Worm (Caenorhabditis elegans): ENCODE data around the gene elo-9.

elo-9 gene

DNA sequence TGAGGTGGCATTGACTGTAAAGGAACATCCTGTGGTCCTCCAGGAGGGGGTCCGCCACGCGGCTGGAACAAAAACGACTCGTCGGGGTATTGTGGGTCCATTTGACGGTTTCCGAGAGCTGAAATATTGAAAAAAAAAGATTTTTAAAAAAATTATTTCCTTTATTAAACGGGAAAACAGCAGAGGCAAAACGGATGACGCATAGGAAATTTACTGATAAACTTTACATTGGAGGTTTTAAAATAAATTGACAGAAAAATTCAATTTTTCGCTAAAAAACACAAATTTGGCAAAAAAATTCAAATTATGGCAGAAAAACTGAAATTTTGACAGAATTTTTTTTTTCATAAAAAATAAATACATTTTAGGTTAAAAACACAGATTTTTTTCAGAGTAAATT lies 20.0 kb upstream of the elo-9 start, which contains the start of gene Y53F4B.5:
TSS of gene Y53F4B.5 (minus strand) at position 101 of the 400 bp plus-strand sequence.
- TF ChIP-seq unc-86 (tag; optimal IDR thresholded peaks at IDR 0.05) (no peak), nhr-85 (tag) (no peak), egl-27 (tag; optimal IDR thresholded peaks at IDR 0.05) (no peak), nhr-84 (tag; optimal IDR thresholded peaks at IDR 0.05) (no peak), C04F5.9 (tag; optimal IDR thresholded peaks at IDR 0.05) (no peak), mep-1 (tag; optimal IDR thresholded peaks at IDR 0.05) (no peak), pax-3 (tag; optimal IDR thresholded peaks at IDR 0.05) (no peak), blmp-1 (tag; optimal IDR thresholded peaks at IDR 0.05) (no peak), lin-39 (tag; optimal IDR thresholded peaks at IDR 0.05) (no peak), egl-13 (tag; optimal IDR thresholded peaks at IDR 0.05) (no peak), ztf-11 (tag; optimal IDR thresholded peaks at IDR 0.05) (no peak), ces-1 (GFP tag; optimal IDR thresholded peaks at IDR 0.05) (no peak), lin-13 (GFP tag; optimal IDR thresholded peaks at IDR 0.05) (no peak), fkh-4 (tag; optimal IDR thresholded peaks at IDR 0.05; ENCODE audit: borderline replicate concordance) (no peak), ceh-63 (GFP tag; optimal IDR thresholded peaks at IDR 0.05) (no peak), xbp-1 (tag; optimal IDR thresholded peaks at IDR 0.05) (no peak)

DNA sequence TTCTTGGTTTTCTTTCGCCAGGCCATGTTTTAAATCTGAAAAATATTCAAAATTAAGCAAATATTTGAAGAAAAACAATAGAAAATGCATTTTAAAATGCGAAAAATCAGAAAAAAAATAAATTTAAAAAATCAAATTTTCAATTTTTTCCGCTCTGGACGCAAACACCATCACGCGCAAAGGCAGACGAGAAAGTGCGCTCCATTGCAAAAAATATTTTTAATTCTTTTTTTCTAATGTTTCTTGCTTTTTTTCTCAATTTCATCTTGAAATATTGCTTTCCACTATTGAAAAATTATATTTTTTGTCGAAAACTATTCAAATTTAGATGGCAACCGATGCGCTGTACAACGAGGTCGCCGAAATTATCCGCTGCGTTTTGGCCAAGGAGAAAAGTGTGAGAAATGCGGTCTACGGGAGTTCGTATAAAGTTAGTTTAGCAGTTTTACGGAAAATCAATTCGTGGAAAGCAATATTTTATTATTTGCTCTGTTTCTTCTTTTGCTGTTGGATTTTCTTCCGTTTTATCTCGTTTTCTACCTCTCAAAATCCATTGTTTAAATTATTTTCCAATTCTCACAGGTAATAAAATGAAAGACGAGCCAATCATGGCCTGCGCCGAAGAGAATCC lies 5.5 kb upstream of the elo-9 start, which contains the start of the genes pole-4, nsun-5 and metl-2:
TSS of gene pole-4 (minus strand) at position 35 of the 631 bp plus-strand sequence.
TSS of gene nsun-5 (plus strand) at position 298 of the 631 bp plus-strand sequence.
TSS of gene metl-2 (plus strand) at position 581 of the 631 bp plus-strand sequence.
- TF ChIP-seq ztf-11 (tag; optimal IDR thresholded peaks at IDR 0.05) (no peak), unc-62 (GFP tag; optimal IDR thresholded peaks at IDR 0.05) (no peak), lin-15B (tag; optimal IDR thresholded peaks at IDR 0.05) (peak; percentile 70), mef-2 (tag; optimal IDR thresholded peaks at IDR 0.05) (no peak), isw-1 (GFP tag; IDR thresholded peaks at IDR 0.05) (peak; percentile 63), nhr-12 (tag; optimal IDR thresholded peaks at IDR 0.05) (no peak), nhr-90 (tag; optimal IDR thresholded peaks at IDR 0.05; ENCODE audit: poor library complexity) (no peak), snu-23 (GFP tag; optimal IDR thresholded peaks at IDR 0.05) (peak; percentile 71), nhr-20 (tag; optimal IDR thresholded peaks at IDR 0.05) (peak; percentile 63), C04F5.9 (tag; optimal IDR thresholded peaks at IDR 0.05) (no peak), swsn-7 (tag; optimal IDR thresholded peaks at IDR 0.05) (peak; percentile 52), sup-37 (GFP tag; optimal IDR thresholded peaks at IDR 0.05) (no peak), pqm-1 (tag; optimal IDR thresholded peaks at IDR 0.05) (no peak), egl-13 (tag; optimal IDR thresholded peaks at IDR 0.05) (no peak), xbp-1 (tag; optimal IDR thresholded peaks at IDR 0.05) (peak; percentile 55), ets-5 (GFP tag; IDR thresholded peaks at IDR 0.05) (no peak), lin-14 (GFP tag; optimal IDR thresholded peaks at IDR 0.05) (no peak), aha-1 (tag; optimal IDR thresholded peaks at IDR 0.05) (no peak), lsy-2 (tag; optimal IDR thresholded peaks at IDR 0.05) (peak; percentile 67 to 85), ces-1 (GFP tag; optimal IDR thresholded peaks at IDR 0.05) (no peak), ceh-82 (tag; optimal IDR thresholded peaks at IDR 0.05) (peak; percentile 49 to 54 (median 51)), unc-130 (tag; optimal IDR thresholded peaks at IDR 0.05) (peak; percentile 37), unc-98 (GFP tag; IDR thresholded peaks at IDR 0.05) (no peak), hlh-4 (tag; optimal IDR thresholded peaks at IDR 0.05) (no peak), elt-2 (tag; optimal IDR thresholded peaks at IDR 0.05) (no peak), F16B12.6 (tag; optimal IDR thresholded peaks at IDR 0.05) (peak; percentile 91), unc-30 (tag; optimal IDR thresholded peaks at IDR 0.05) (no peak), grh-1 (GFP tag; IDR thresholded peaks at IDR 0.05) (no peak), sptf-1 (tag; optimal IDR thresholded peaks at IDR 0.05) (no peak), zip-4 (GFP tag; optimal IDR thresholded peaks at IDR 0.05) (no peak), nhr-28 (tag; optimal IDR thresholded peaks at IDR 0.05) (no peak), C34B4.2 (tag; optimal IDR thresholded peaks at IDR 0.05) (no peak), elt-3 (tag; optimal IDR thresholded peaks at IDR 0.05) (peak in 1 of 6 experiments; percentile 74), ceh-8 (GFP tag; optimal IDR thresholded peaks at IDR 0.05) (no peak), efl-3 (GFP tag; optimal IDR thresholded peaks at IDR 0.05) (no peak), irx-1 (tag; optimal IDR thresholded peaks at IDR 0.05) (no peak), vab-15 (tag; optimal IDR thresholded peaks at IDR 0.05) (no peak), lin-13 (GFP tag; optimal IDR thresholded peaks at IDR 0.05) (peak; percentile 10), nhr-71 (tag; optimal IDR thresholded peaks at IDR 0.05) (no peak), lir-3 (tag; optimal IDR thresholded peaks at IDR 0.05; ENCODE audit: poor library complexity) (no peak)

Data from whole organism, L1 larva.